Fruit fly (Drosophila melanogaster) whole organism, embryonic: ENCODE results near the gene RtcB.

Experiments used
- Antp ChIP-seq: fragments of 200-800 bp; sonication (Bioruptor generic); optimal IDR thresholded peaks from 3 replicates; lab custom pipeline; 2016; ENCODE audit warnings: missing biosample characterization, missing genetic modification characterization
- CG1024 ChIP-seq: fragments of 200-800 bp; sonication (Bioruptor generic); IDR thresholded peaks from 2 replicates; pipeline ENCODE4 v1.3.6; 2022; ENCODE audit warnings: missing biosample characterization, missing genetic modification characterization
- CG10654 ChIP-seq: fragments of 200-800 bp; sonication (Bioruptor generic); optimal IDR thresholded peaks from 2 replicates; lab custom pipeline; 2016; ENCODE audit warnings: missing biosample characterization, missing genetic modification characterization
- CG10979 ChIP-seq: fragments of 200-800 bp; sonication (Bioruptor generic); optimal IDR thresholded peaks from 2 replicates; lab custom pipeline; 2018; ENCODE audit warnings: missing biosample characterization, mild to moderate bottlenecking, missing genetic modification characterization, moderate library complexity
- CG11398 ChIP-seq: fragments of 200-800 bp; sonication (Bioruptor generic); optimal IDR thresholded peaks from 2 replicates; lab custom pipeline; 2016; ENCODE audit warnings: missing biosample characterization, missing genetic modification characterization
- CG12219 ChIP-seq: fragments of 200-800 bp; sonication (Bioruptor generic); optimal IDR thresholded peaks from 3 replicates; lab custom pipeline; 2018; ENCODE audit warnings: missing biosample characterization, mild to moderate bottlenecking, missing genetic modification characterization
- CG13424 ChIP-seq: fragments of 200-800 bp; sonication (Bioruptor generic); optimal IDR thresholded peaks from 2 replicates; lab custom pipeline; 2019; ENCODE audit warnings: missing biosample characterization, mild to moderate bottlenecking, missing genetic modification characterization, moderate library complexity
- CG14710 ChIP-seq: fragments of 200-800 bp; sonication (Bioruptor generic); optimal IDR thresholded peaks from 3 replicates; lab custom pipeline; 2019; ENCODE audit warnings: missing biosample characterization, mild to moderate bottlenecking, missing genetic modification characterization, moderate library complexity
- CG14860 ChIP-seq: fragments of 200-800 bp; sonication (Bioruptor generic); IDR thresholded peaks from 3 replicates; pipeline ENCODE4 v1.3.6; 2022; ENCODE audit warnings: missing biosample characterization, missing genetic modification characterization; ENCODE audit not compliant: partially characterized antibody
- CG15269 ChIP-seq: fragments of 200-800 bp; sonication (Bioruptor generic); optimal IDR thresholded peaks from 2 replicates; lab custom pipeline; 2018; ENCODE audit warnings: missing biosample characterization, mild to moderate bottlenecking, missing genetic modification characterization, moderate library complexity
- CG1647 ChIP-seq: fragments of 200-800 bp; sonication (Bioruptor generic); optimal IDR thresholded peaks from 3 replicates; lab custom pipeline; 2016; ENCODE audit warnings: missing biosample characterization, missing genetic modification characterization
- CG17359 ChIP-seq: fragments of 200-800 bp; sonication (Bioruptor generic); optimal IDR thresholded peaks from 3 replicates; lab custom pipeline; 2018; ENCODE audit warnings: missing biosample characterization, mild to moderate bottlenecking, missing genetic modification characterization, moderate library complexity
- CG18764 ChIP-seq: fragments of 200-800 bp; sonication (Bioruptor generic); optimal IDR thresholded peaks from 3 replicates; lab custom pipeline; 2016; ENCODE audit warnings: missing biosample characterization, missing genetic modification characterization
- CG32772 ChIP-seq: fragments of 200-800 bp; sonication (Bioruptor generic); IDR thresholded peaks from 2 replicates; pipeline ENCODE4 v1.3.6; 2022; ENCODE audit warnings: missing biosample characterization, missing genetic modification characterization
- CG4424 ChIP-seq: fragments of 200-800 bp; sonication (Bioruptor generic); optimal IDR thresholded peaks from 3 replicates; lab custom pipeline; 2016; ENCODE audit warnings: missing biosample characterization, missing genetic modification characterization
- CG6854 ChIP-seq: fragments of 200-800 bp; sonication (Bioruptor generic); optimal IDR thresholded peaks from 3 replicates; lab custom pipeline; 2017; ENCODE audit warnings: missing biosample characterization, mild to moderate bottlenecking, missing genetic modification characterization
- CG7556 ChIP-seq: fragments of 200-800 bp; sonication (Bioruptor generic); optimal IDR thresholded peaks from 2 replicates; lab custom pipeline; 2017; ENCODE audit warnings: missing biosample characterization, mild to moderate bottlenecking, missing genetic modification characterization
- CoRest ChIP-seq: fragments of 200-800 bp; sonication (Bioruptor generic); optimal IDR thresholded peaks from 3 replicates; lab custom pipeline; 2018; ENCODE audit warnings: missing biosample characterization, mild to moderate bottlenecking, missing genetic modification characterization, moderate library complexity
- Dek ChIP-seq: fragments of 200-800 bp; sonication (Bioruptor generic); optimal IDR thresholded peaks from 3 replicates; lab custom pipeline; 2019; ENCODE audit warnings: missing biosample characterization, mild to moderate bottlenecking, missing genetic modification characterization, moderate library complexity
- Dip3 ChIP-seq: fragments of 200-800 bp; sonication (Bioruptor generic); optimal IDR thresholded peaks from 3 replicates; lab custom pipeline; 2016; ENCODE audit warnings: missing biosample characterization, missing genetic modification characterization
- Doc3 ChIP-seq: fragments of 200-800 bp; sonication (Bioruptor generic); IDR thresholded peaks from 3 replicates; pipeline ENCODE4 v1.3.6; 2022; ENCODE audit warnings: missing biosample characterization, missing genetic modification characterization; ENCODE audit not compliant: partially characterized antibody
- Fer2 ChIP-seq: fragments of 200-800 bp; sonication (Bioruptor generic); optimal IDR thresholded peaks from 2 replicates; lab custom pipeline; 2018; ENCODE audit warnings: missing biosample characterization, mild to moderate bottlenecking, missing genetic modification characterization, moderate library complexity
- HLH54F ChIP-seq: fragments of 200-800 bp; sonication (Bioruptor generic); optimal IDR thresholded peaks from 3 replicates; lab custom pipeline; 2016; ENCODE audit warnings: missing biosample characterization, missing genetic modification characterization
- Hey ChIP-seq: fragments of 200-800 bp; sonication (Bioruptor generic); optimal IDR thresholded peaks from 3 replicates; lab custom pipeline; 2018; ENCODE audit warnings: missing biosample characterization, mild to moderate bottlenecking, missing genetic modification characterization
- MBD-R2 ChIP-seq: fragments of 200-800 bp; sonication (Bioruptor generic); IDR thresholded peaks from 2 replicates; pipeline ENCODE4 v1.3.6; 2022; ENCODE audit warnings: missing biosample characterization, missing genetic modification characterization
- Opbp ChIP-seq: fragments of 200-800 bp; sonication (Bioruptor generic); IDR thresholded peaks from 3 replicates; pipeline ENCODE4 v1.3.6; 2022; ENCODE audit warnings: missing biosample characterization, missing genetic modification characterization; ENCODE audit not compliant: partially characterized antibody
- Sox100B ChIP-seq: fragments of 200-800 bp; sonication (Bioruptor generic); optimal IDR thresholded peaks from 3 replicates; lab custom pipeline; 2018; ENCODE audit warnings: missing biosample characterization, mild to moderate bottlenecking, missing genetic modification characterization
- Xrp1 ChIP-seq: fragments of 200-800 bp; sonication (Bioruptor generic); IDR thresholded peaks from 2 replicates; pipeline ENCODE4 v1.3.6; 2022; ENCODE audit warnings: missing biosample characterization, missing genetic modification characterization
- al ChIP-seq: fragments of 200-800 bp; sonication (Bioruptor generic); IDR thresholded peaks from 2 replicates; pipeline ENCODE4 v1.3.6; 2022; ENCODE audit warnings: missing biosample characterization, missing genetic modification characterization
- bab2 ChIP-seq: fragments of 200-800 bp; sonication (Bioruptor generic); optimal IDR thresholded peaks from 2 replicates; lab custom pipeline; 2016; ENCODE audit warnings: missing biosample characterization, missing genetic modification characterization
- bbx ChIP-seq: fragments of 200-800 bp; sonication (Bioruptor generic); IDR thresholded peaks from 2 replicates; pipeline ENCODE4 v1.3.6; 2022; ENCODE audit warnings: missing biosample characterization, missing genetic modification characterization; ENCODE audit not compliant: partially characterized antibody
- cad ChIP-seq: fragments of >200 bp; optimal IDR thresholded peaks from 2 replicates; lab custom pipeline; 2017; ENCODE audit warnings: missing biosample characterization, missing genetic modification characterization
- chinmo ChIP-seq: fragments of 200-800 bp; sonication (Bioruptor generic); IDR thresholded peaks from 4 replicates; pipeline ENCODE4 v1.3.6; 2022; ENCODE audit warnings: missing biosample characterization, missing genetic modification characterization; ENCODE audit not compliant: partially characterized antibody
- croc ChIP-seq: fragments of 200-800 bp; sonication (Bioruptor generic); conservative IDR thresholded peaks from 3 replicates; pipeline ENCODE4 v1.3.6; 2022; ENCODE audit warnings: missing biosample characterization, missing genetic modification characterization
- dan ChIP-seq: fragments of 200-800 bp; sonication (Bioruptor generic); IDR thresholded peaks from 2 replicates; pipeline ENCODE4 v1.3.6; 2022; ENCODE audit warnings: missing biosample characterization, missing genetic modification characterization
- disco-r ChIP-seq: fragments of 200-800 bp; sonication (Bioruptor generic); optimal IDR thresholded peaks from 2 replicates; lab custom pipeline; 2016; ENCODE audit warnings: missing biosample characterization, missing genetic modification characterization
- ems ChIP-seq: fragments of 200-800 bp; sonication (Bioruptor generic); optimal IDR thresholded peaks from 3 replicates; lab custom pipeline; 2016; ENCODE audit warnings: missing biosample characterization, missing genetic modification characterization
- fru ChIP-seq: fragments of >200 bp; optimal IDR thresholded peaks from 2 replicates; lab custom pipeline; 2017
- fu2 ChIP-seq: fragments of 200-800 bp; sonication (Bioruptor generic); optimal IDR thresholded peaks from 2 replicates; lab custom pipeline; 2016; ENCODE audit warnings: missing biosample characterization, missing genetic modification characterization
- grn ChIP-seq: fragments of 200-800 bp; sonication (Bioruptor generic); optimal IDR thresholded peaks from 3 replicates; lab custom pipeline; 2017; ENCODE audit warnings: missing biosample characterization, missing genetic modification characterization
- h ChIP-seq: fragments of >200 bp; optimal IDR thresholded peaks from 2 replicates; lab custom pipeline; 2017
- hkb ChIP-seq, 2 experiments: fragments of 200-800 bp in 1 of 2; fragments of >200 bp in 1 of 2; sonication (Bioruptor generic) in 1 of 2; IDR thresholded peaks in 1 of 2; optimal IDR thresholded peaks in 1 of 2; 2 replicates each; pipeline versions ENCODE4 v1.3.6 to Lab custom; 2017 to 2022; ENCODE audit warnings: missing biosample characterization in 1 of 2, missing genetic modification characterization in 1 of 2
- lbe ChIP-seq: fragments of 200-800 bp; sonication (Bioruptor generic); optimal IDR thresholded peaks from 2 replicates; lab custom pipeline; 2016; ENCODE audit warnings: missing biosample characterization, mild to moderate bottlenecking, missing genetic modification characterization
- lilli ChIP-seq: fragments of 200-800 bp; sonication (Bioruptor generic); optimal IDR thresholded peaks from 3 replicates; lab custom pipeline; 2016; ENCODE audit warnings: missing biosample characterization, missing genetic modification characterization
- lmd ChIP-seq: fragments of 200-800 bp; sonication (Bioruptor generic); IDR thresholded peaks from 2 replicates; pipeline ENCODE4 v1.3.6; 2022; ENCODE audit warnings: missing biosample characterization, missing genetic modification characterization
- mam ChIP-seq: fragments of 200-800 bp; sonication (Bioruptor generic); optimal IDR thresholded peaks from 3 replicates; lab custom pipeline; 2016; ENCODE audit warnings: missing biosample characterization, missing genetic modification characterization
- repo ChIP-seq: fragments of 200-800 bp; sonication (Bioruptor generic); optimal IDR thresholded peaks from 2 replicates; lab custom pipeline; 2016; ENCODE audit warnings: missing biosample characterization, missing genetic modification characterization
- sd ChIP-seq: fragments of 200-800 bp; sonication (Bioruptor generic); optimal IDR thresholded peaks from 3 replicates; lab custom pipeline; 2018; ENCODE audit warnings: missing biosample characterization, mild to moderate bottlenecking, missing genetic modification characterization, moderate library complexity
- slbo ChIP-seq: fragments of 200-800 bp; sonication (Bioruptor generic); IDR thresholded peaks from 2 replicates; pipeline ENCODE4 v1.3.6; 2022; ENCODE audit warnings: missing biosample characterization, missing genetic modification characterization
- sug ChIP-seq: fragments of 200-800 bp; optimal IDR thresholded peaks from 2 replicates; lab custom pipeline; 2019; ENCODE audit warnings: missing biosample characterization, mild to moderate bottlenecking, missing genetic modification characterization, moderate library complexity
- ttk ChIP-seq: fragments of 200-800 bp; sonication (Bioruptor generic); IDR thresholded peaks from 2 replicates; pipeline ENCODE4 v2.1.2; 2022; ENCODE audit warnings: missing biosample characterization, missing genetic modification characterization
- z ChIP-seq: fragments of 200-800 bp; sonication (Bioruptor generic); IDR thresholded peaks from 3 replicates; pipeline ENCODE4 v1.3.6; 2022; ENCODE audit warnings: missing biosample characterization, missing genetic modification characterization

RtcB gene

dm6 chr2L:19426330-19426781 is 4.1 kb upstream of the RtcB start, which contains the start of gene Pax (continued):
- TF ChIP-seq lilli (GFP tag; lab: Kevin White, UChicago) = no peak
- no peak for TF ChIP-seq Hey (tag; lab: Kevin White, UChicago)
- TF ChIP-seq Opbp = peak; percentile 92
- no peak for TF ChIP-seq CG17359
- no peak for TF ChIP-seq Antp (GFP tag; lab: Kevin White, UChicago)
- TF ChIP-seq cad (GFP tag; lab: Kevin White, UChicago) = no peak
- TF ChIP-seq disco-r = no peak
- peak; percentile 95 for TF ChIP-seq bbx
- TF ChIP-seq Dek (tag; lab: Kevin White, UChicago) = no peak
- no peak for TF ChIP-seq CG6854
- peak; percentile 46 for TF ChIP-seq sd
- no peak for TF ChIP-seq h (lab: Kevin White, UChicago)
- TF ChIP-seq CoRest = no peak
- TF ChIP-seq CG14710 (tag; lab: Kevin White, UChicago) = no peak
- TF ChIP-seq repo = no peak
- no peak for TF ChIP-seq CG7556 (GFP tag; lab: Kevin White, UChicago)
- no peak for TF ChIP-seq al
- no peak for TF ChIP-seq ttk (GFP tag; lab: Robert Waterston, UW)
- TF ChIP-seq CG18764 (GFP tag; lab: Kevin White, UChicago) = no peak
- no peak for TF ChIP-seq CG1647 (GFP tag; lab: Kevin White, UChicago)
- TF ChIP-seq bab2 (GFP tag; lab: Kevin White, UChicago) = no peak
- no peak for TF ChIP-seq fu2
- TF ChIP-seq CG14860 (GFP tag; lab: Robert Waterston, UW) = peak; percentile 85
- TF ChIP-seq dan (GFP tag; lab: Robert Waterston, UW) = no peak
- no peak for TF ChIP-seq HLH54F
- TF ChIP-seq Fer2 = no peak
- no peak for TF ChIP-seq lbe (GFP tag; lab: Kevin White, UChicago)
- no peak for TF ChIP-seq CG10654 (GFP tag; lab: Kevin White, UChicago)
- TF ChIP-seq hkb (optimal IDR thresholded peaks at IDR 0.05; lab: Kevin White, UChicago) = no peak
- TF ChIP-seq hkb (GFP tag; IDR thresholded peaks at IDR 0.05; lab: Robert Waterston, UW) = no peak
- no peak for TF ChIP-seq mam (GFP tag; lab: Kevin White, UChicago)
- TF ChIP-seq Dip3 (GFP tag; lab: Kevin White, UChicago) = no peak
- TF ChIP-seq grn (GFP tag; lab: Kevin White, UChicago) = no peak
- TF ChIP-seq CG1024 = no peak
- no peak for TF ChIP-seq z
- TF ChIP-seq CG15269 (tag; lab: Kevin White, UChicago) = no peak
- no peak for TF ChIP-seq ems (GFP tag; lab: Kevin White, UChicago)
- peak; percentile 75 for TF ChIP-seq CG32772 (GFP tag; lab: Robert Waterston, UW)
- TF ChIP-seq chinmo = peak; percentile 96
- TF ChIP-seq Xrp1 = no peak
- peak; percentile 72 for TF ChIP-seq MBD-R2 (GFP tag; lab: Robert Waterston, UW)
- TF ChIP-seq Doc3 = peak; percentile 95
- TF ChIP-seq CG11398 = no peak
- no peak for TF ChIP-seq Sox100B (GFP tag; lab: Kevin White, UChicago)
- TF ChIP-seq lmd (GFP tag; lab: Robert Waterston, UW) = no peak
- no peak for TF ChIP-seq CG12219
- TF ChIP-seq croc (GFP tag; lab: Robert Waterston, UW) = no peak
- TF ChIP-seq CG13424 (tag; lab: Kevin White, UChicago) = no peak
- no peak for TF ChIP-seq sug (tag; lab: Kevin White, UChicago)
- no peak for TF ChIP-seq fru (lab: Kevin White, UChicago)
- no peak for TF ChIP-seq CG4424 (GFP tag; lab: Kevin White, UChicago)
- no peak for TF ChIP-seq CG10979 (tag; lab: Kevin White, UChicago)
- no peak for TF ChIP-seq slbo (GFP tag; lab: Robert Waterston, UW)
